Worm (Caenorhabditis elegans): ENCODE data around the gene ctbp-1.

DNA sequence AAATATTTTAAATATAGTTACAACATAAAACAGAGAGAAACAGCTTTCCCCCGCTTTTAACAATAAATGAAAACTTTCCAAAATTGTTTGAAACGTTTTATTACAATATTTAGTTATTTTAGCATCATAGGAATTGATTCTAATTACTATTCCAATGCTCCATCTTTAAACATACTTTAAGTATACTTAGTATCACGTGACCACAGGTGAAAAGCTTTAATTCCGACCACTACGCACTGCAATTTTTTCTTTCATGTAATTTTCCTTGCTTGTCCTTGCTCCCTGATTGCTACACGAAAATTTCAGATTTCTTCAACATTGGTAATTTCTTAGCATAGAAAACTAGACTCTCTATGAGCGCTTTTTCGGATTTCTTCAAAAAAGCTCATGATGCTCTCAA, 34.5 kb downstream of the ctbp-1 start, which contains the start of gene tbc-16:
- TF ChIP-seq F55B11.4 (tag; optimal IDR thresholded peaks at IDR 0.05; ENCODE audit: borderline replicate concordance, insufficient read depth) (no peak), F39B2.1 (GFP tag; IDR thresholded peaks at IDR 0.05) (no peak)

Data from whole organism, young adult.